Fruit fly (Drosophila melanogaster): Measurements from ENCODE around the gene CBP.

- TF ChIP-seq CG9705 (GFP tag; optimal IDR thresholded peaks at IDR 0.05) (no peak), Hr78 (GFP tag; optimal IDR thresholded peaks at IDR 0.05) (no peak), usp (GFP tag; optimal IDR thresholded peaks at IDR 0.05) (no peak)
These were observed 18.7 kb upstream of the CBP start for dm6 chrX:7318464-7318863.

All from whole organism, wandering third instar larva.